Worm (Caenorhabditis elegans) whole organism, late embryonic: ENCODE measurements around the gene dcr-1.
A peak's percentile ranks its signal among the peaks of the same experiment; 100 is the strongest.

Source experiments
- C38D4.7 ChIP-seq: fragments of 200-800 bp; sonication (Bioruptor generic); optimal IDR thresholded peaks from 2 replicates; lab custom pipeline; 2018; ENCODE audit warnings: mild to moderate bottlenecking, missing genetic modification characterization, moderate library complexity, missing compliant biosample characterization
- F13H6.1 ChIP-seq: sonication (generic microtip); optimal IDR thresholded peaks from 2 replicates; lab custom pipeline; 2016; ENCODE audit warnings: missing genetic modification characterization, missing compliant biosample characterization
- K09A11.1 ChIP-seq: sonication (generic microtip); optimal IDR thresholded peaks from 2 replicates; lab custom pipeline; 2017; ENCODE audit warnings: antibody characterized with exemption, mild to moderate bottlenecking, missing genetic modification characterization, missing compliant biosample characterization; ENCODE audit not compliant: insufficient read depth
- Y22D7AL.16 ChIP-seq: sonication (generic microtip); optimal IDR thresholded peaks from 2 replicates; lab custom pipeline; 2016; ENCODE audit warnings: missing genetic modification characterization, missing compliant biosample characterization
- ahr-1 ChIP-seq: sonication (generic microtip); optimal IDR thresholded peaks from 2 replicates; lab custom pipeline; 2016; ENCODE audit warnings: missing genetic modification characterization, missing compliant biosample characterization
- ama-1 ChIP-seq: fragments of 150-350 bp; optimal IDR thresholded peaks from 2 replicates; lab custom pipeline; 2014
- ceh-14 ChIP-seq: sonication (generic microtip); optimal IDR thresholded peaks from 2 replicates; lab custom pipeline; 2016; ENCODE audit warnings: missing genotype, missing genetic modification characterization, missing compliant biosample characterization
- ceh-19 ChIP-seq: fragments of 200-800 bp; sonication (Bioruptor generic); optimal IDR thresholded peaks from 2 replicates; lab custom pipeline; 2018; ENCODE audit warnings: mild to moderate bottlenecking, missing genetic modification characterization, missing compliant biosample characterization
- ceh-2 ChIP-seq: sonication (generic microtip); optimal IDR thresholded peaks from 2 replicates; lab custom pipeline; 2016; ENCODE audit warnings: missing genotype, missing genetic modification characterization, missing compliant biosample characterization
- ceh-22 ChIP-seq: sonication (generic microtip); optimal IDR thresholded peaks from 2 replicates; lab custom pipeline; 2017; ENCODE audit warnings: missing biosample characterization, missing genetic modification characterization
- ceh-30 ChIP-seq: fragments of 150-350 bp; optimal IDR thresholded peaks from 2 replicates; lab custom pipeline; 2014; ENCODE audit warnings: missing biosample characterization, missing genetic modification characterization
- ceh-31 ChIP-seq: sonication (generic microtip); optimal IDR thresholded peaks from 2 replicates; lab custom pipeline; 2016; ENCODE audit warnings: missing genetic modification characterization, missing compliant biosample characterization
- ceh-34 ChIP-seq: sonication (generic microtip); optimal IDR thresholded peaks from 2 replicates; lab custom pipeline; 2016; ENCODE audit warnings: mild to moderate bottlenecking, missing genetic modification characterization, missing compliant biosample characterization
- ceh-48 ChIP-seq: sonication (generic microtip); optimal IDR thresholded peaks from 2 replicates; lab custom pipeline; 2016; ENCODE audit warnings: missing genetic modification characterization, inconsistent platforms, missing compliant biosample characterization
- ceh-6 ChIP-seq: fragments of 200-800 bp; sonication (Bioruptor generic); optimal IDR thresholded peaks from 2 replicates; lab custom pipeline; 2018; ENCODE audit warnings: mild to moderate bottlenecking, missing genetic modification characterization, missing compliant biosample characterization
- ceh-9 ChIP-seq: sonication (generic microtip); optimal IDR thresholded peaks from 2 replicates; lab custom pipeline; 2016; ENCODE audit warnings: mild to moderate bottlenecking, missing genetic modification characterization, inconsistent platforms, missing compliant biosample characterization
- elt-2 ChIP-seq: sonication (generic microtip); optimal IDR thresholded peaks from 2 replicates; lab custom pipeline; 2016; ENCODE audit warnings: missing genetic modification reagents, missing genetic modification characterization, missing compliant biosample characterization
- elt-4 ChIP-seq: sonication (generic microtip); optimal IDR thresholded peaks from 2 replicates; lab custom pipeline; 2016; ENCODE audit warnings: missing genetic modification characterization, missing compliant biosample characterization
- ets-4 ChIP-seq: sonication (generic microtip); optimal IDR thresholded peaks from 2 replicates; lab custom pipeline; 2016; ENCODE audit warnings: missing genetic modification characterization, missing compliant biosample characterization
- eyg-1 ChIP-seq: sonication (generic microtip); optimal IDR thresholded peaks from 2 replicates; lab custom pipeline; 2016; ENCODE audit warnings: missing genotype, missing genetic modification characterization, missing compliant biosample characterization
- fax-1 ChIP-seq: sonication (generic microtip); optimal IDR thresholded peaks from 2 replicates; lab custom pipeline; 2016; ENCODE audit warnings: missing genotype, missing genetic modification characterization, missing compliant biosample characterization
- fkh-10 ChIP-seq: fragments of 150-350 bp; optimal IDR thresholded peaks from 2 replicates; lab custom pipeline; 2014; ENCODE audit warnings: missing biosample characterization, missing genetic modification reagents, missing genetic modification characterization
- fkh-6 ChIP-seq: sonication (generic microtip); optimal IDR thresholded peaks from 2 replicates; lab custom pipeline; 2016; ENCODE audit warnings: missing genetic modification characterization, missing compliant biosample characterization
- gmeb-2 ChIP-seq: sonication (generic microtip); optimal IDR thresholded peaks from 2 replicates; lab custom pipeline; 2016; ENCODE audit warnings: missing genetic modification characterization, inconsistent platforms, missing compliant biosample characterization
- hlh-13 ChIP-seq: fragments of 200-800 bp; sonication (Bioruptor generic); optimal IDR thresholded peaks from 2 replicates; lab custom pipeline; 2018; ENCODE audit warnings: mild to moderate bottlenecking, missing genetic modification characterization, missing compliant biosample characterization
- hlh-30 ChIP-seq: sonication (generic microtip); optimal IDR thresholded peaks from 2 replicates; lab custom pipeline; 2017; ENCODE audit warnings: antibody characterized with exemption, missing genetic modification characterization, missing compliant biosample characterization; ENCODE audit not compliant: insufficient read depth
- hlh-8 ChIP-seq: sonication (generic microtip); optimal IDR thresholded peaks from 2 replicates; lab custom pipeline; 2016; ENCODE audit warnings: missing genotype, missing genetic modification characterization, missing compliant biosample characterization
- mec-3 ChIP-seq: sonication (generic microtip); optimal IDR thresholded peaks from 2 replicates; lab custom pipeline; 2016; ENCODE audit warnings: borderline replicate concordance, missing genetic modification characterization, missing compliant biosample characterization
- nfya-1 ChIP-seq: sonication (generic microtip); optimal IDR thresholded peaks from 2 replicates; lab custom pipeline; 2017; ENCODE audit warnings: missing genetic modification characterization, mild to moderate bottlenecking, missing compliant biosample characterization, antibody characterized with exemption, moderate library complexity
- npax-4 ChIP-seq: sonication (generic microtip); optimal IDR thresholded peaks from 2 replicates; lab custom pipeline; 2016; ENCODE audit warnings: missing genetic modification characterization, missing compliant biosample characterization
- odd-2 ChIP-seq: sonication (generic microtip); optimal IDR thresholded peaks from 2 replicates; lab custom pipeline; 2017; ENCODE audit warnings: antibody characterized with exemption, mild to moderate bottlenecking, missing genetic modification characterization, missing compliant biosample characterization
- pag-3 ChIP-seq: sonication (generic microtip); optimal IDR thresholded peaks from 2 replicates; lab custom pipeline; 2016; ENCODE audit warnings: missing compliant biosample characterization, missing genetic modification characterization, borderline replicate concordance
- pax-1 ChIP-seq: fragments of 150-350 bp; optimal IDR thresholded peaks from 2 replicates; lab custom pipeline; 2014; ENCODE audit warnings: missing biosample characterization, missing genetic modification characterization
- pha-2 ChIP-seq: sonication (generic microtip); optimal IDR thresholded peaks from 2 replicates; lab custom pipeline; 2017; ENCODE audit warnings: mild to moderate bottlenecking, missing genetic modification characterization, missing compliant biosample characterization
- pqm-1 ChIP-seq: sonication (generic microtip); optimal IDR thresholded peaks from 2 replicates; lab custom pipeline; 2016; ENCODE audit warnings: missing genetic modification characterization, missing compliant biosample characterization
- pros-1 ChIP-seq: fragments of 150-350 bp; optimal IDR thresholded peaks from 2 replicates; lab custom pipeline; 2014; ENCODE audit warnings: missing biosample characterization, missing genetic modification reagents, missing genetic modification characterization
- rnt-1 ChIP-seq: sonication (generic microtip); optimal IDR thresholded peaks from 2 replicates; lab custom pipeline; 2016; ENCODE audit warnings: missing genetic modification characterization, missing compliant biosample characterization
- sdc-2 ChIP-seq: sonication (generic microtip); optimal IDR thresholded peaks from 2 replicates; lab custom pipeline; 2016; ENCODE audit warnings: missing genotype, missing genetic modification characterization, missing compliant biosample characterization
- sox-2 ChIP-seq: fragments of 200-800 bp; sonication (Bioruptor generic); IDR thresholded peaks from 2 replicates; pipeline ENCODE4 v1.3.6; 2022; ENCODE audit warnings: missing genetic modification reagents, missing genetic modification characterization, missing compliant biosample characterization
- syd-9 ChIP-seq: sonication (generic microtip); optimal IDR thresholded peaks from 2 replicates; lab custom pipeline; 2016; ENCODE audit warnings: mild to moderate bottlenecking, missing genetic modification characterization, moderate library complexity, missing compliant biosample characterization
- ttx-3 ChIP-seq: sonication (generic microtip); optimal IDR thresholded peaks from 2 replicates; lab custom pipeline; 2016; ENCODE audit warnings: missing genetic modification reagents, missing genetic modification characterization, missing compliant biosample characterization
- unc-42 ChIP-seq: sonication (generic microtip); optimal IDR thresholded peaks from 2 replicates; lab custom pipeline; 2016; ENCODE audit warnings: missing genotype, missing genetic modification characterization, missing compliant biosample characterization
- unc-55 ChIP-seq: sonication (generic microtip); optimal IDR thresholded peaks from 2 replicates; lab custom pipeline; 2017; ENCODE audit warnings: missing biosample characterization, missing genetic modification reagents, missing genetic modification characterization
- zip-5 ChIP-seq: sonication (generic microtip); optimal IDR thresholded peaks from 2 replicates; lab custom pipeline; 2016; ENCODE audit warnings: missing genetic modification characterization, missing compliant biosample characterization
- ztf-16 ChIP-seq: sonication (generic microtip); optimal IDR thresholded peaks from 2 replicates; lab custom pipeline; 2017; ENCODE audit warnings: missing genetic modification characterization, missing compliant biosample characterization

dcr-1 gene

ce11 chrIII:8043784-8044183 is 36.3 kb downstream of the dcr-1 start (continued):
- TF ChIP-seq pqm-1 (tag; lab: Kevin White, UChicago) (peak; percentile 100), K09A11.1 (tag; lab: Kevin White, UChicago) (peak; percentile 88), pag-3 (peak; percentile 100), Y22D7AL.16 (tag; lab: Kevin White, UChicago) (peak; percentile 100), sdc-2 (tag; lab: Kevin White, UChicago) (peak; percentile 96), ceh-2 (tag; lab: Kevin White, UChicago) (peak; percentile 100), ztf-16 (tag; lab: Kevin White, UChicago) (peak; percentile 100), pros-1 (tag; lab: Kevin White, UChicago) (peak; percentile 53), ceh-48 (tag; lab: Kevin White, UChicago) (peak; percentile 99), gmeb-2 (tag; lab: Kevin White, UChicago) (peak; percentile 99), nfya-1 (tag; lab: Kevin White, UChicago) (peak; percentile 98), elt-2 (tag; lab: Kevin White, UChicago) (peak; percentile 100), pax-1 (tag; lab: Kevin White, UChicago) (peak; percentile 85), ceh-34 (tag; lab: Kevin White, UChicago) (peak; percentile 100), fkh-10 (GFP tag; lab: Kevin White, UChicago) (peak; percentile 42), syd-9 (peak; percentile 100), mec-3 (tag; lab: Kevin White, UChicago) (peak; percentile 100), F13H6.1 (peak; percentile 100), fax-1 (tag; lab: Kevin White, UChicago) (peak; percentile 100), elt-4 (peak; percentile 100), rnt-1 (tag; lab: Kevin White, UChicago) (peak; percentile 100), ceh-6 (GFP tag; lab: Kevin White, UChicago) (peak; percentile 98), ceh-19 (GFP tag; lab: Kevin White, UChicago) (peak; percentile 100), zip-5 (peak; percentile 100), pha-2 (tag; lab: Kevin White, UChicago) (peak; percentile 98), ama-1 (no peak), unc-42 (tag; lab: Kevin White, UChicago) (peak; percentile 100), ceh-9 (tag; lab: Kevin White, UChicago) (peak; percentile 91), ttx-3 (tag; lab: Kevin White, UChicago) (peak; percentile 100), unc-55 (peak; percentile 23), fkh-6 (tag; lab: Kevin White, UChicago) (peak; percentile 99), ceh-22 (tag; lab: Kevin White, UChicago) (peak; percentile 37), eyg-1 (tag; lab: Kevin White, UChicago) (peak; percentile 100), odd-2 (tag; lab: Kevin White, UChicago) (no peak), ceh-31 (tag; lab: Kevin White, UChicago) (peak; percentile 100), ceh-14 (tag; lab: Kevin White, UChicago) (peak; percentile 100), sox-2 (GFP tag; lab: Robert Waterston, UW) (peak; percentile 97), ceh-30 (tag; lab: Kevin White, UChicago) (no peak), ahr-1 (tag; lab: Kevin White, UChicago) (peak; percentile 100), hlh-13 (peak; percentile 99), hlh-30 (tag; lab: Kevin White, UChicago) (peak; percentile 76), C38D4.7 (GFP tag; lab: Kevin White, UChicago) (peak; percentile 98), hlh-8 (tag; lab: Kevin White, UChicago) (peak; percentile 100), ets-4 (tag; lab: Kevin White, UChicago) (peak; percentile 100), npax-4 (tag; lab: Kevin White, UChicago) (peak; percentile 99)
